Worm (Caenorhabditis elegans): ENCODE results near the gene Y57A10C.8.

DNA sequence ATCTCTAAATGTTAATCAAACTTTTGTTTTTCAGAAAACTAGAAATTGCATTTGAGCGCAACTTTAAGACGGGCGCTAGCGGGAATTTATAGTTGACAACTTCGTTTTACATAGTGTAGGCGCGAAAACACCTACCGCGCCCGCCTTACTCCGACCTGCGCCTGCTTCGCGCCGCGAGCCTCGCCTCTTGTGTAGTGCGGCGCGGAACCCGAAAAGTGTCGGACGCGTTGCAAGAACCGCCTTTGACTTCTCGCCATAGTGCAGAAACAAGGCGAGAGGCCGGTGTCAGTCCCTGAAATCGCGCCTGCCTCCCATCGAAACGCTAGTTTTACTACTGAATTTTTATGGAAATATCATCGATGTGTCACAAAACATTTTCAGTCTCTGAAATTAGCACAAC is 43.8 kb downstream of the Y57A10C.8 start:
- no peak for TF ChIP-seq hmg-4 (GFP tag; optimal IDR thresholded peaks at IDR 0.05)
- TF ChIP-seq ama-1 (optimal IDR thresholded peaks at IDR 0.05): no peak
- no peak for TF ChIP-seq sea-1 (GFP tag; conservative IDR thresholded peaks at IDR 0.05)
- no peak for TF ChIP-seq tbx-11 (GFP tag; IDR thresholded peaks at IDR 0.05)
- TF ChIP-seq tra-4 (tag; optimal IDR thresholded peaks at IDR 0.05): no peak
- TF ChIP-seq scrt-1 (GFP tag; IDR thresholded peaks at IDR 0.05): no peak
- no peak for TF ChIP-seq F13C5.2 (tag; optimal IDR thresholded peaks at IDR 0.05)
- TF ChIP-seq flt-1 (GFP tag; IDR thresholded peaks at IDR 0.05): no peak
